Worm (Caenorhabditis elegans) whole organism, L3 larva: ENCODE results near the gene ZK418.5.

Experiments used
- R02D3.7 ChIP-seq: fragments of 150-350 bp; optimal IDR thresholded peaks from 2 replicates; lab custom pipeline; 2014; ENCODE audit warnings: missing biosample characterization, missing genetic modification characterization
- ceh-16 ChIP-seq: sonication (generic microtip); optimal IDR thresholded peaks from 2 replicates; lab custom pipeline; 2017; ENCODE audit warnings: missing biosample characterization, missing genetic modification characterization
- ceh-28 ChIP-seq: fragments of 150-350 bp; optimal IDR thresholded peaks from 2 replicates; lab custom pipeline; 2014; ENCODE audit warnings: missing biosample characterization, missing genetic modification reagents, missing genetic modification characterization
- ceh-82 ChIP-seq: fragments of 150-350 bp; optimal IDR thresholded peaks from 2 replicates; lab custom pipeline; 2014; ENCODE audit warnings: missing biosample characterization, missing genetic modification characterization
- ceh-9 ChIP-seq: sonication (generic microtip); optimal IDR thresholded peaks from 2 replicates; lab custom pipeline; 2018; ENCODE audit warnings: missing biosample characterization, missing genetic modification characterization
- daf-12 ChIP-seq: fragments of 150-350 bp; optimal IDR thresholded peaks from 2 replicates; lab custom pipeline; 2014; ENCODE audit warnings: missing biosample characterization, missing genetic modification reagents, missing genetic modification characterization
- egl-27 ChIP-seq: sonication (generic microtip); optimal IDR thresholded peaks from 4 replicates; lab custom pipeline; 2017; ENCODE audit warnings: missing biosample characterization, missing genetic modification reagents, missing genetic modification characterization
- egl-5 ChIP-seq: fragments of 150-350 bp; optimal IDR thresholded peaks from 2 replicates; lab custom pipeline; 2017; ENCODE audit warnings: missing biosample characterization, missing genetic modification reagents, missing genetic modification characterization, inconsistent platforms
- elt-2 ChIP-seq: sonication (generic microtip); optimal IDR thresholded peaks from 2 replicates; lab custom pipeline; 2016; ENCODE audit warnings: missing genetic modification reagents, mild to moderate bottlenecking, missing genetic modification characterization, missing compliant biosample characterization
- elt-3 ChIP-seq, 3 experiments: fragments of 150-350 bp in 1 of 3; sonication (generic microtip) in 2 of 3; optimal IDR thresholded peaks; 2 replicates in 2 of 3; 4 replicates in 1 of 3; lab custom pipeline; 2014 to 2017; ENCODE audit warnings: missing biosample characterization in 3 of 3, missing genetic modification characterization in 3 of 3
- eor-1 ChIP-seq, 2 experiments: fragments of 150-350 bp; optimal IDR thresholded peaks; 2 replicates each; lab custom pipeline; 2014 to 2018; ENCODE audit warnings: missing biosample characterization in 2 of 2, missing genetic modification characterization in 2 of 2
- fos-1 ChIP-seq: fragments of 150-350 bp; optimal IDR thresholded peaks from 2 replicates; lab custom pipeline; 2014; ENCODE audit warnings: missing biosample characterization, missing genetic modification characterization
- hmg-11 ChIP-seq: sonication (generic microtip); optimal IDR thresholded peaks from 2 replicates; lab custom pipeline; 2016; ENCODE audit warnings: missing genetic modification characterization, missing compliant biosample characterization
- lin-15B ChIP-seq: fragments of 150-350 bp; optimal IDR thresholded peaks from 2 replicates; lab custom pipeline; 2014; ENCODE audit warnings: missing biosample characterization, missing genetic modification characterization
- lin-39 ChIP-seq: fragments of 150-350 bp; optimal IDR thresholded peaks from 2 replicates; lab custom pipeline; 2018; ENCODE audit warnings: missing biosample characterization, missing genetic modification reagents, missing genetic modification characterization
- lsy-12 ChIP-seq: sonication (generic microtip); optimal IDR thresholded peaks from 2 replicates; lab custom pipeline; 2016; ENCODE audit warnings: mild to moderate bottlenecking, missing genetic modification characterization, missing compliant biosample characterization
- mdl-1 ChIP-seq: fragments of 150-350 bp; optimal IDR thresholded peaks from 2 replicates; lab custom pipeline; 2014; ENCODE audit warnings: missing biosample characterization, missing genetic modification characterization
- mml-1 ChIP-seq: fragments of 150-350 bp; sonication (generic microtip); optimal IDR thresholded peaks from 3 replicates; lab custom pipeline; 2014; ENCODE audit warnings: missing biosample characterization, missing genetic modification characterization
- nfya-1 ChIP-seq: sonication (generic microtip); optimal IDR thresholded peaks from 2 replicates; lab custom pipeline; 2017; ENCODE audit warnings: missing genetic modification characterization, mild to moderate bottlenecking, missing compliant biosample characterization, antibody characterized with exemption, moderate library complexity; ENCODE audit not compliant: insufficient read depth
- nhr-11 ChIP-seq: fragments of 150-350 bp; optimal IDR thresholded peaks from 2 replicates; lab custom pipeline; 2014; ENCODE audit warnings: missing biosample characterization, missing genetic modification characterization
- nhr-12 ChIP-seq: fragments of 150-350 bp; optimal IDR thresholded peaks from 2 replicates; lab custom pipeline; 2014; ENCODE audit warnings: missing biosample characterization, missing genetic modification characterization
- nhr-23 ChIP-seq: fragments of 150-350 bp; optimal IDR thresholded peaks from 2 replicates; lab custom pipeline; 2014; ENCODE audit warnings: missing biosample characterization, missing genetic modification reagents, missing genetic modification characterization
- nhr-237 ChIP-seq: fragments of 150-350 bp; optimal IDR thresholded peaks from 2 replicates; lab custom pipeline; 2014; ENCODE audit warnings: missing biosample characterization, missing genetic modification characterization
- nhr-25 ChIP-seq: sonication (generic microtip); optimal IDR thresholded peaks from 2 replicates; lab custom pipeline; 2017; ENCODE audit warnings: missing biosample characterization, missing genetic modification characterization
- nhr-28 ChIP-seq: fragments of 150-350 bp; optimal IDR thresholded peaks from 2 replicates; lab custom pipeline; 2014; ENCODE audit warnings: missing biosample characterization, missing genetic modification characterization
- nhr-43 ChIP-seq: sonication (generic microtip); optimal IDR thresholded peaks from 2 replicates; lab custom pipeline; 2016; ENCODE audit warnings: mild to moderate bottlenecking, missing genetic modification characterization, missing compliant biosample characterization; ENCODE audit not compliant: poor library complexity, severe bottlenecking
- nhr-67 ChIP-seq: fragments of 150-350 bp; optimal IDR thresholded peaks from 2 replicates; lab custom pipeline; 2014; ENCODE audit warnings: missing biosample characterization, missing genetic modification characterization
- nhr-77 ChIP-seq: fragments of 150-350 bp; optimal IDR thresholded peaks from 2 replicates; lab custom pipeline; 2014; ENCODE audit warnings: missing biosample characterization, missing genetic modification characterization
- pqm-1 ChIP-seq: fragments of 150-350 bp; optimal IDR thresholded peaks from 2 replicates; lab custom pipeline; 2017; ENCODE audit warnings: missing biosample characterization, missing genetic modification characterization, inconsistent platforms
- skn-1 ChIP-seq: fragments of 150-350 bp; optimal IDR thresholded peaks from 2 replicates; lab custom pipeline; 2014; ENCODE audit warnings: missing biosample characterization, missing genetic modification characterization
- snpc-4 ChIP-seq: fragments of 150-350 bp; optimal IDR thresholded peaks from 2 replicates; lab custom pipeline; 2014; ENCODE audit warnings: missing biosample characterization, missing genetic modification characterization
- unc-39 ChIP-seq: sonication (generic microtip); optimal IDR thresholded peaks from 4 replicates; lab custom pipeline; 2017; ENCODE audit warnings: missing biosample characterization, missing genetic modification characterization
- unc-62 ChIP-seq: fragments of 150-350 bp; sonication (generic microtip); optimal IDR thresholded peaks from 4 replicates; lab custom pipeline; 2014; ENCODE audit warnings: missing biosample characterization, missing genetic modification reagents, missing genetic modification characterization
- zag-1 ChIP-seq: fragments of 150-350 bp; optimal IDR thresholded peaks from 2 replicates; lab custom pipeline; 2014; ENCODE audit warnings: missing biosample characterization, missing genetic modification characterization
- ztf-11 ChIP-seq: fragments of 150-350 bp; optimal IDR thresholded peaks from 2 replicates; lab custom pipeline; 2014; ENCODE audit warnings: missing biosample characterization, missing genetic modification characterization
- ztf-4 ChIP-seq: fragments of 150-350 bp; optimal IDR thresholded peaks from 2 replicates; lab custom pipeline; 2014; ENCODE audit warnings: missing biosample characterization, missing genetic modification characterization

Gene ZK418.5

ce11 chrIII:7063061-7063460 lies 10.6 kb downstream of the ZK418.5 start:
- TF ChIP-seq daf-12 (no peak), hmg-11 (no peak), fos-1 (tag; lab: Kevin White, UChicago) (no peak), mml-1 (tag; lab: Kevin White, UChicago) (no peak), nhr-43 (tag; lab: Kevin White, UChicago) (no peak), nhr-11 (tag; lab: Kevin White, UChicago) (no peak), elt-2 (no peak), skn-1 (tag; lab: Kevin White, UChicago) (no peak), nhr-28 (tag; lab: Kevin White, UChicago) (no peak), nhr-23 (tag; lab: Kevin White, UChicago) (no peak), egl-27 (tag; lab: Kevin White, UChicago) (no peak), pqm-1 (no peak), R02D3.7 (tag; lab: Kevin White, UChicago) (no peak), unc-39 (no peak)

ce11 chrIII:7062580-7062979 lies 11.1 kb downstream of the ZK418.5 start, which contains the start of gene R01H2.1:
R01H2.1 (plus strand) TSS chrIII:7062880.
- TF ChIP-seq elt-2 (no peak), nhr-237 (tag; lab: Kevin White, UChicago) (no peak), mdl-1 (no peak), unc-62 (GFP tag; lab: Kevin White, UChicago) (no peak), ceh-9 (tag; lab: Kevin White, UChicago) (no peak), nhr-25 (tag; lab: Kevin White, UChicago) (no peak), nhr-28 (tag; lab: Kevin White, UChicago) (no peak), nfya-1 (tag; lab: Kevin White, UChicago) (no peak)

DNA sequence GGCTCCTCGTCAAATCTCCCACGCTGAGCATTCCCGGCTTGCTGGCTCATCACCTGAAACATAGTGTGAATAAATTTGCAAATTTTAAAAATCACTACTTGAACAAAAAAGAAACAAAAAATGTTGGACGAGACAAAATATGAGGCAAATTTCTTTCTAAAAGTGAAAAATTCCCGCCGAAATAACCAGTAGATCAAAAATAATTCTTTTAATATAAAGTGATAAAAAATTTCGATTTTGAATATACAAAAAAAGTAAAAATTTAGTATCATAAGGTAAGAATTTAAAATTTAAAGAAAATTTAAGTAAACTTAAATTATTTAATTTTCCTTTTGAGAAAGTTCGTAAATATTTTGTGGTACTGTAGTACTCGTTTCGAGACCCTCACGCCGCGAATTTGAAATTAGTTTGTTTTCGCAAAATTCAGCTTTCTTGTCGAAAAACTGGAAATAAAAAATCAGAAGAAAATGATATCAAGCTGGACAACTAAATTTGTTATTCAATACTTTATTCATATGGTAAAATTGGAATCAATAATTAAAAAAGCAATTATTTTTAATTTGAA lies 13.0 kb downstream of the ZK418.5 start, which contains the start of gene egg-2:
Gene egg-2 (minus strand): TSS at position 53 of the 565 bp plus-strand sequence.
- TF ChIP-seq nhr-77 (no peak), zag-1 (tag; lab: Kevin White, UChicago) (no peak), pqm-1 (no peak), nhr-12 (tag; lab: Kevin White, UChicago) (no peak), ceh-9 (tag; lab: Kevin White, UChicago) (no peak), ztf-11 (tag; lab: Kevin White, UChicago) (no peak)
- TF ChIP-seq, all 47 proteins: peak for 0

DNA sequence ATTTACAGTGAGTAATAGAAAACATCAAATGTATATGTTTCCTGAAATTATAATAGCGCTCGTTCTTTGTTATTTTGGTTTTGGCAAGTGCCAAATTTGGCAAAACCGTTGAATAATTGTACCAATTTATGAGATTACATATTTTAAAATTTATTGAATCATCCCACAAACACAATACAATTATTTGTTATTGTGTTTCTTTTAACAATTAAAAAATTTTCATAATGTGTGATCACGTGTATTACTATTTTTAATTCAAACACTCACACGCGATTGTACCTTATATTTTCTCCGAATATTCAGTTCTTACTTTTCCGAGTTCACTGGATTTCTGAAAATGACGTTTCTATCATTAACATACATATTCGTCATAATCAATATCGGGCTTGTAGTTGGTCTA lies 17.4 kb downstream of the ZK418.5 start, which contains the start of gene R01H2.2:
Gene R01H2.2 (plus strand): TSS at position 301 of the 400 bp plus-strand sequence.
- no peak for TF ChIP-seq ceh-9 (tag; lab: Kevin White, UChicago)
- TF ChIP-seq mml-1 (tag; lab: Kevin White, UChicago) = no peak
- TF ChIP-seq zag-1 (tag; lab: Kevin White, UChicago) = no peak
- TF ChIP-seq egl-5 (tag; lab: Kevin White, UChicago) = no peak

ce11 chrIII:7045643-7046042 lies 28.0 kb downstream of the ZK418.5 start, which contains the start of gene R01H2.7:
R01H2.7 (minus strand) TSS chrIII:7045743.
- TF ChIP-seq elt-3 (tag; optimal IDR thresholded peaks at IDR 0.05; lab: Kevin White, UChicago) = no peak
- no peak for TF ChIP-seq ceh-16 (tag; lab: Kevin White, UChicago)
- no peak for TF ChIP-seq ztf-4 (tag; lab: Kevin White, UChicago)
- no peak for TF ChIP-seq nhr-11 (tag; lab: Kevin White, UChicago)
- TF ChIP-seq daf-12 = no peak
- no peak for TF ChIP-seq nfya-1 (tag; lab: Kevin White, UChicago)
- TF ChIP-seq mdl-1 = no peak
- TF ChIP-seq, all 47 proteins: peak for 0

DNA sequence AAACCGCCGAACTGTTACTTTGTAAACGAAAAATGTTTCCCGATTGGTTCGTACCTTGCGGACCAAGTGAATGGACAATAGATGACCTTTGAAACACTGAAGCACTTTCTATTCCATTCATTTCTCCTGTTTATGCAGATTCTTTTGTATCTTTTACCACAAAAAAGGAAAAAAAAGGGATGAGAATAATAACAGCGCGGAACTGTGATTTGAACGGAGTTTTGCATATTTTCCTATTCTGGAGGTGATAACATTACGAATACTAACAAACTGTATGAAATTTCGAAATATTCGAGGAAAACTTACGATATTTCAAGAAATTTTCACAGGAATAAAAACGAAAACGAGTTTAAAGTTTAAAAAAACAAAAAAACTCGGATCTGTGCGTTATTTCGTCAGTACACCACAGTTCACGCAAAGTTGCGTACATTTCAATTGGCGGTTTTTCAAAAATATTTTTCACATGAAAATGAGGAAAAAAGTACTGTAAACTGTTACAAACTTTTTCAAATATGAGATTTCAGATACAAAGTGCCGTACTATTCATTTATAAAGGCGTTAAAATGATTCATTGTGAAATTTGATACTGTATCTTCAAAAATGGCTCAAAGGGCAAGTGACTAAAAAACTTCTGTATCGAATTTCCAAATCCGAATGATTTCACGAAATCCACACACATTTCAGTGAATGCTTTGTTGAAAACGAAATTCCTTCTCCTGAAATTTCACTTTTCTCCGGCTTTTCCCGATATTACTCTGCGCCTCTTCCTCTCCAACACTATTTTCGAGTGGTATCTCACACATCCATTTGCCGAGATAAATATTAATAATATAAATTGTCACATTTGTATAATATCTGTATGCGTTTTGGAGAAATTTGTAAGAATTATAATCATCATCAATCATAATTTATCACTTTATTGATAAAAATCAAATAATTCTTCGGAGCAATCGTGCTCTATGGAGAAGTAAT lies 39.1 kb downstream of the ZK418.5 start:
- TF ChIP-seq nhr-67 (tag; lab: Kevin White, UChicago) (no peak), lsy-12 (tag; lab: Kevin White, UChicago) (no peak), nhr-43 (tag; lab: Kevin White, UChicago) (no peak), unc-62 (GFP tag; lab: Kevin White, UChicago) (no peak), nhr-77 (no peak), ztf-4 (tag; lab: Kevin White, UChicago) (no peak), egl-5 (tag; lab: Kevin White, UChicago) (no peak), ceh-28 (tag; lab: Kevin White, UChicago) (no peak), eor-1 (tag; optimal IDR thresholded peaks at IDR 0.05; lab: Kevin White, UChicago) (no peak), nhr-25 (tag; lab: Kevin White, UChicago) (no peak), lin-39 (no peak), lin-15B (tag; lab: Kevin White, UChicago) (no peak), ceh-9 (tag; lab: Kevin White, UChicago) (no peak), snpc-4 (tag; lab: Kevin White, UChicago) (no peak), ceh-82 (tag; lab: Kevin White, UChicago) (no peak), pqm-1 (no peak), fos-1 (tag; lab: Kevin White, UChicago) (no peak), nhr-28 (tag; lab: Kevin White, UChicago) (no peak)
